Fruit fly (Drosophila melanogaster): Measurements from ENCODE around the gene CG42460.

Gene CG42460

dm6 chr2L:3372483-3372929, 15.8 kb downstream of the CG42460 start:
- peak; percentile 4 for TF ChIP-seq Meics (GFP tag; optimal IDR thresholded peaks at IDR 0.05)
- TF ChIP-seq CG12071 (GFP tag; optimal IDR thresholded peaks at IDR 0.05) = no peak
- no peak for TF ChIP-seq CG11723 (GFP tag; optimal IDR thresholded peaks at IDR 0.05)
- 0 out of 2 replicates have a peak, but pooled peaks have one; percentile 22 for TF ChIP-seq wdn (GFP tag; IDR thresholded peaks at IDR 0.05)
- no peak for TF ChIP-seq CG14441 (GFP tag; IDR thresholded peaks at IDR 0.05)
- peak; percentile 12 for TF ChIP-seq unpg (GFP tag; optimal IDR thresholded peaks at IDR 0.05)
- TF ChIP-seq hkb (optimal IDR thresholded peaks at IDR 0.05) = no peak
- TF ChIP-seq hkb (GFP tag; IDR thresholded peaks at IDR 0.05) = peak; percentile 12; the same call in 1 of the 2 replicates
- peak; percentile 49; the same call in 2 of the 3 replicates for TF ChIP-seq knrl (GFP tag; IDR thresholded peaks at IDR 0.05; ENCODE audit: partially characterized antibody)
- TF ChIP-seq CG12391 (tag; optimal IDR thresholded peaks at IDR 0.05) = peak; percentile 25
- 0 out of 3 replicates have a peak, but pooled peaks have one; percentile 19 for TF ChIP-seq CG6791 (GFP tag; IDR thresholded peaks at IDR 0.05; ENCODE audit: partially characterized antibody)
- TF ChIP-seq CG2712 (tag; optimal IDR thresholded peaks at IDR 0.05) = peak; percentile 21
- no peak for TF ChIP-seq Taf1 (GFP tag; IDR thresholded peaks at IDR 0.05)
- no peak for TF ChIP-seq HLHmδ (GFP tag; optimal IDR thresholded peaks at IDR 0.05)
- TF ChIP-seq CG34224 (GFP tag; IDR thresholded peaks at IDR 0.05; ENCODE audit: partially characterized antibody) = 0 out of 3 replicates have a peak, but pooled peaks have one; percentile 27
- peak; percentile 40; the same call in 2 of the 3 replicates for TF ChIP-seq row (GFP tag; IDR thresholded peaks at IDR 0.05)
- peak; percentile 7 for TF ChIP-seq PHDP (tag; optimal IDR thresholded peaks at IDR 0.05)
- TF ChIP-seq CG17359 (tag; optimal IDR thresholded peaks at IDR 0.05) = peak; percentile 6
- TF ChIP-seq CG12104 (GFP tag; optimal IDR thresholded peaks at IDR 0.05) = peak; percentile 2
- TF ChIP-seq Ravus (GFP tag; IDR thresholded peaks at IDR 0.05) = no peak
- TF ChIP-seq CG13123 (GFP tag; optimal IDR thresholded peaks at IDR 0.05) = no peak
- peak; percentile 3 for TF ChIP-seq CG13296 (GFP tag; optimal IDR thresholded peaks at IDR 0.05)
- no peak for TF ChIP-seq CG3995 (GFP tag; optimal IDR thresholded peaks at IDR 0.05)
- TF ChIP-seq Camta (GFP tag; optimal IDR thresholded peaks at IDR 0.05) = no peak
- 0 out of 2 replicates have a peak, but pooled peaks have one; percentile 13 for TF ChIP-seq Atf6 (GFP tag; IDR thresholded peaks at IDR 0.05)
- no peak for TF ChIP-seq crol (GFP tag; IDR thresholded peaks at IDR 0.05)
- TF ChIP-seq aop (GFP tag; IDR thresholded peaks at IDR 0.05) = no peak
- 0 out of 2 replicates have a peak, but pooled peaks have one; percentile 23 for TF ChIP-seq inv (GFP tag; IDR thresholded peaks at IDR 0.05; ENCODE audit: partially characterized antibody)
- TF ChIP-seq E2f2 (GFP tag; IDR thresholded peaks at IDR 0.05) = peak; percentile 10; the same call in 1 of the 2 replicates
- TF ChIP-seq CG14014 (GFP tag; IDR thresholded peaks at IDR 0.05) = 0 out of 2 replicates have a peak, but pooled peaks have one; percentile 13
- TF ChIP-seq CTCF (GFP tag; optimal IDR thresholded peaks at IDR 0.05) = peak; percentile 29
- TF ChIP-seq gem (tag; optimal IDR thresholded peaks at IDR 0.05) = peak; percentile 41
- no peak for TF ChIP-seq CG12659 (GFP tag; optimal IDR thresholded peaks at IDR 0.05)
- 0 out of 2 replicates have a peak, but pooled peaks have one; percentile 48 for TF ChIP-seq Xrp1 (GFP tag; IDR thresholded peaks at IDR 0.05)
- 0 out of 2 replicates have a peak, but pooled peaks have one; percentile 8 for TF ChIP-seq nerfin-2 (GFP tag; IDR thresholded peaks at IDR 0.05; ENCODE audit: partially characterized antibody)
- peak; percentile 15 for TF ChIP-seq phol (tag; optimal IDR thresholded peaks at IDR 0.05)
- no peak for TF ChIP-seq CG3407 (GFP tag; optimal IDR thresholded peaks at IDR 0.05)
- no peak for TF ChIP-seq CG4707 (GFP tag; optimal IDR thresholded peaks at IDR 0.05)
- peak; percentile 13 for TF ChIP-seq Oli (tag; optimal IDR thresholded peaks at IDR 0.05)
- TF ChIP-seq CG12236 (GFP tag; optimal IDR thresholded peaks at IDR 0.05) = no peak
- TF ChIP-seq CG2120 (GFP tag; optimal IDR thresholded peaks at IDR 0.05) = peak; percentile 18
- peak; percentile 4 for TF ChIP-seq NfI (GFP tag; optimal IDR thresholded peaks at IDR 0.05)
- TF ChIP-seq Antp (GFP tag; optimal IDR thresholded peaks at IDR 0.05) = peak; percentile 7
- peak; percentile 23 for TF ChIP-seq CG10979 (tag; optimal IDR thresholded peaks at IDR 0.05)
- TF ChIP-seq ftz-f1 (GFP tag; optimal IDR thresholded peaks at IDR 0.05) = no peak
- TF ChIP-seq CG33213 (GFP tag; optimal IDR thresholded peaks at IDR 0.05) = peak; percentile 19
- peak; percentile 3 for TF ChIP-seq CG10209 (GFP tag; optimal IDR thresholded peaks at IDR 0.05)
- peak; percentile 12 for TF ChIP-seq CoRest (tag; optimal IDR thresholded peaks at IDR 0.05)
- peak; percentile 22; the same call in 1 of the 3 replicates for TF ChIP-seq vnd (GFP tag; IDR thresholded peaks at IDR 0.05; ENCODE audit: partially characterized antibody)
- TF ChIP-seq dimm (GFP tag; IDR thresholded peaks at IDR 0.05) = no peak
